Worm (Caenorhabditis elegans) whole organism, mixed stage, embryonic: Measurements from ENCODE around the gene T11G6.4.

Source experiments
- ces-1 ChIP-seq: fragments of 150-350 bp; optimal IDR thresholded peaks from 2 replicates; lab custom pipeline; 2014; ENCODE audit warnings: missing biosample characterization, missing genetic modification reagents, missing genetic modification characterization
- cnd-1 ChIP-seq: fragments of 200-800 bp; sonication (Bioruptor generic); optimal IDR thresholded peaks from 2 replicates; lab custom pipeline; 2018; ENCODE audit warnings: mild to moderate bottlenecking, missing genetic modification characterization, missing compliant biosample characterization
- mep-1 ChIP-seq: fragments of 150-350 bp; optimal IDR thresholded peaks from 2 replicates; lab custom pipeline; 2017; ENCODE audit warnings: missing biosample characterization, missing genetic modification reagents, missing genetic modification characterization, inconsistent platforms
- nhr-28 ChIP-seq: fragments of 150-350 bp; optimal IDR thresholded peaks from 2 replicates; lab custom pipeline; 2014; ENCODE audit warnings: missing biosample characterization, missing genetic modification characterization
- snpc-4 ChIP-seq: fragments of 150-350 bp; optimal IDR thresholded peaks from 2 replicates; lab custom pipeline; 2014; ENCODE audit warnings: missing biosample characterization, missing genetic modification characterization
- unc-62 ChIP-seq: fragments of 150-350 bp; optimal IDR thresholded peaks from 2 replicates; lab custom pipeline; 2014; ENCODE audit warnings: missing biosample characterization, missing genetic modification reagents, missing genetic modification characterization

DNA sequence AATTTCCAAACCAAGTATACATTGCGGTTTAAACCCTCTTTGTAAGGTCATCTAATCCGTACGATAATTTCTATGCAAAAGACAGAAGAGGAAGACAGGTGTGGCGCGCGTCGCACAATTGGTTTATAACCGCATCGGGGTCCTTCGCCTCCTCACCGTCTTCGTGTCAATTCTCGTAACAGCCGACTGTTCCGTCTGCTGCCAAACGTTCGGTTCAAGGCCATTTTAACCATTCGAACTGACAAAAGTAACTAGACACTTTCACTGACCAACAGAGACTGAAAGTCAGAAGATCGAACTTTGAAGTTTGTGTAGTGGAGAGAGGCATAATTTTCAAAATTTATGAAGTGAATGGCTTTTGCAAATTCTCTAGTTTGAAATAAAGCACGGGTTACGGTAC is 35.8 kb downstream of the T11G6.4 start:
- TF ChIP-seq nhr-28 (no peak), unc-62 (GFP tag; lab: Kevin White, UChicago) (no peak), mep-1 (tag; lab: Kevin White, UChicago) (no peak), ces-1 (GFP tag; lab: Kevin White, UChicago) (no peak), cnd-1 (no peak), snpc-4 (no peak)
